Worm (Caenorhabditis elegans): ENCODE data around the gene Y57E12B.10.

DNA sequence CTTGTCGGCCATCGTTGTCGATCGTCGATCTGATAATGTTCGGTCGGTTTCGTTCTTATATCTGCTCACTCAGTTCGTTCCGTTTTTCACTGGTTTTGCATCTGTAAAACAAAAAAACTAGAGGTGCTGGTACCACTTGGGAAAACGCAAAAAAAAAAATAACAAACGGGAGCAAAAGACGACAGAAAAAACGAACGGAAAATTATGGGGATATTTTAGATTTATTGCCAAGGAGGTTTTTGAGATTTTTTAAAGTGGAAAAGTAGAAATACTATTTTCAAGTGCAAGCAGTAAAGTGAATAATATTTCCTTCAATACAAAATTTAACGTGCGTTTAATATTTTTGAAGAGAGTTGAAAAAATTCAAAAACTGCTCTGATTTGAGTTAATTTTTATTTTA, 6.8 kb downstream of the Y57E12B.10 start, which contains the start of gene unc-68:
- TF ChIP-seq nhr-77 (tag; optimal IDR thresholded peaks at IDR 0.05), result no peak
- TF ChIP-seq fkh-10 (GFP tag; optimal IDR thresholded peaks at IDR 0.05), result no peak
- no peak for TF ChIP-seq snpc-4 (tag; optimal IDR thresholded peaks at IDR 0.05)
- TF ChIP-seq ama-1 (optimal IDR thresholded peaks at IDR 0.05), result no peak
- TF ChIP-seq efl-3 (GFP tag; optimal IDR thresholded peaks at IDR 0.05), result no peak
- TF ChIP-seq mab-9 (GFP tag; IDR thresholded peaks at IDR 0.05), result no peak
- TF ChIP-seq aly-2 (tag; optimal IDR thresholded peaks at IDR 0.05), result no peak
- TF ChIP-seq isw-1 (GFP tag; IDR thresholded peaks at IDR 0.05), result no peak
